Fruit fly (Drosophila melanogaster) whole organism, adult: ENCODE results near the gene CG13108.

Source experiments
- CG11617 ChIP-seq: fragments of 200-800 bp; sonication (Bioruptor generic); optimal IDR thresholded peaks from 2 replicates; lab custom pipeline; 2017; ENCODE audit warnings: mild to moderate bottlenecking, missing biosample characterization, missing genetic modification reagents, missing genetic modification characterization
- CG12768 ChIP-seq: fragments of 200-800 bp; sonication (Bioruptor generic); optimal IDR thresholded peaks from 2 replicates; lab custom pipeline; 2017; ENCODE audit warnings: missing biosample characterization, missing genetic modification characterization, mild to moderate bottlenecking, moderate library complexity, missing genetic modification reagents
- CG14711 ChIP-seq: fragments of 200-800 bp; sonication (Bioruptor generic); optimal IDR thresholded peaks from 2 replicates; lab custom pipeline; 2018; ENCODE audit warnings: missing biosample characterization, mild to moderate bottlenecking, missing genetic modification characterization, moderate library complexity
- CG1620 ChIP-seq: fragments of 200-800 bp; sonication (Bioruptor generic); optimal IDR thresholded peaks from 2 replicates; lab custom pipeline; 2016; ENCODE audit warnings: missing biosample characterization, missing genetic modification characterization
- CG33017 ChIP-seq: fragments of 200-800 bp; sonication (Bioruptor generic); optimal IDR thresholded peaks from 2 replicates; lab custom pipeline; 2018; ENCODE audit warnings: missing biosample characterization, mild to moderate bottlenecking, missing genetic modification characterization, moderate library complexity
- CG5204 ChIP-seq: fragments of 200-800 bp; sonication (Bioruptor generic); optimal IDR thresholded peaks from 2 replicates; lab custom pipeline; 2016; ENCODE audit warnings: missing biosample characterization, missing genetic modification characterization
- CG7045 ChIP-seq: fragments of 200-800 bp; sonication (Bioruptor generic); optimal IDR thresholded peaks from 2 replicates; lab custom pipeline; 2017; ENCODE audit warnings: missing biosample characterization, mild to moderate bottlenecking, missing genetic modification characterization
- CG7101 ChIP-seq: fragments of 200-800 bp; sonication (Bioruptor generic); optimal IDR thresholded peaks from 2 replicates; lab custom pipeline; 2018; ENCODE audit warnings: missing biosample characterization, mild to moderate bottlenecking, missing genetic modification characterization, moderate library complexity
- Clk ChIP-seq: fragments of 200-800 bp; sonication (Bioruptor generic); optimal IDR thresholded peaks from 2 replicates; lab custom pipeline; 2017; ENCODE audit warnings: missing biosample characterization, missing genetic modification characterization
- Crg-1 ChIP-seq: fragments of 200-800 bp; sonication (Bioruptor generic); optimal IDR thresholded peaks from 2 replicates; lab custom pipeline; 2016; ENCODE audit warnings: missing biosample characterization, missing genetic modification characterization
- Hr96 ChIP-seq: fragments of 200-800 bp; sonication (Bioruptor generic); optimal IDR thresholded peaks from 2 replicates; lab custom pipeline; 2016; ENCODE audit warnings: missing biosample characterization, missing genetic modification characterization
- Mnt ChIP-seq: fragments of 200-800 bp; sonication (Bioruptor generic); optimal IDR thresholded peaks from 2 replicates; lab custom pipeline; 2016; ENCODE audit warnings: missing biosample characterization, mild to moderate bottlenecking, missing genetic modification characterization
- bab1 ChIP-seq: fragments of 200-800 bp; sonication (Bioruptor generic); optimal IDR thresholded peaks from 3 replicates; lab custom pipeline; 2019; ENCODE audit warnings: missing biosample characterization, mild to moderate bottlenecking, missing genetic modification characterization, moderate library complexity
- cic ChIP-seq: fragments of 200-800 bp; sonication (Bioruptor generic); optimal IDR thresholded peaks from 2 replicates; lab custom pipeline; 2017; ENCODE audit warnings: missing biosample characterization, mild to moderate bottlenecking, missing genetic modification characterization, moderate library complexity
- cnc ChIP-seq, 2 experiments: fragments of >200 bp; optimal IDR thresholded peaks; 2 replicates each; lab custom pipeline; 2017
- kay ChIP-seq: fragments of 200-800 bp; sonication (Bioruptor generic); peaks from one replicate; lab custom pipeline; 2016; ENCODE audit warnings: missing biosample characterization, missing genetic modification characterization, borderline replicate concordance
- ovo ChIP-seq: fragments of 200-800 bp; sonication (Bioruptor generic); optimal IDR thresholded peaks from 2 replicates; lab custom pipeline; 2016; ENCODE audit warnings: missing biosample characterization, missing genetic modification characterization
- pad ChIP-seq: fragments of 200-800 bp; sonication (Bioruptor generic); optimal IDR thresholded peaks from 3 replicates; lab custom pipeline; 2017; ENCODE audit warnings: missing biosample characterization, missing genetic modification characterization, mild to moderate bottlenecking, moderate library complexity, missing genetic modification reagents
- tj ChIP-seq: fragments of 200-800 bp; sonication (Bioruptor generic); optimal IDR thresholded peaks from 3 replicates; lab custom pipeline; 2017; ENCODE audit warnings: missing biosample characterization, mild to moderate bottlenecking, missing genetic modification characterization, moderate library complexity
- toe ChIP-seq: fragments of 200-800 bp; sonication (Bioruptor generic); optimal IDR thresholded peaks from 2 replicates; lab custom pipeline; 2016; ENCODE audit warnings: missing biosample characterization, missing genetic modification characterization

The CG13108 gene

dm6 chr2L:9127072-9127646 is 36.9 kb upstream of the CG13108 start:
- TF ChIP-seq ovo (GFP tag; lab: Kevin White, UChicago) (no peak), pad (GFP tag; lab: Kevin White, UChicago) (no peak), CG7045 (GFP tag; lab: Kevin White, UChicago) (no peak), CG33017 (no peak), Hr96 (GFP tag; lab: Kevin White, UChicago) (no peak), CG12768 (no peak)

dm6 chr2L:9130934-9131333 is 33.1 kb upstream of the CG13108 start:
- TF ChIP-seq ovo (GFP tag; lab: Kevin White, UChicago) (no peak), pad (GFP tag; lab: Kevin White, UChicago) (no peak), CG7045 (GFP tag; lab: Kevin White, UChicago) (no peak), bab1 (GFP tag; lab: Kevin White, UChicago) (no peak), Mnt (GFP tag; lab: Kevin White, UChicago) (no peak), CG33017 (no peak), kay (GFP tag; lab: Kevin White, UChicago) (no peak), tj (GFP tag; lab: Kevin White, UChicago) (no peak), CG11617 (GFP tag; lab: Kevin White, UChicago) (no peak), CG14711 (no peak), CG7101 (tag; lab: Kevin White, UChicago) (no peak), toe (GFP tag; lab: Kevin White, UChicago) (no peak), CG1620 (no peak), Hr96 (GFP tag; lab: Kevin White, UChicago) (no peak), cnc (optimal IDR thresholded peaks at IDR 0.05; lab: Kevin White, UChicago) (no peak), cic (GFP tag; lab: Kevin White, UChicago) (no peak), CG12768 (no peak)

DNA sequence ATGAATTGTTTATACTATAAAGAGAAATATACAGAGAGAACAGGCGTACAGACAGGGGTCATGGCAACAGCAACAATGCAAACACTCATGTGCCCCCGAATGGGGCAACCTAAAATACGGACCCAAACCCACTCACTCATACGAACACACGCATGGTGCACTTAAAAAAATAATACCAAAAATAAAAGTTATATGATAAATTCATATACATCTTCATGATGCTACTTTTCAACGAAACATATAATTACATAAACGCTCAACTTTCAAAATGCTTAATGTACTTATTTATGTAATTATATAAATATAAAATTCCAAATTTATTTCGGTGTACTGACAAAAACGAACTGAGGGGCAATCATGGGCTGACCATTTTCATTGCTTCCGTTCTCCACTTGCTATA is 30.9 kb upstream of the CG13108 start:
- TF ChIP-seq CG11617 (GFP tag; lab: Kevin White, UChicago) (no peak), CG14711 (peak; percentile 43), CG7101 (tag; lab: Kevin White, UChicago) (peak; percentile 8), CG7045 (GFP tag; lab: Kevin White, UChicago) (no peak)

DNA sequence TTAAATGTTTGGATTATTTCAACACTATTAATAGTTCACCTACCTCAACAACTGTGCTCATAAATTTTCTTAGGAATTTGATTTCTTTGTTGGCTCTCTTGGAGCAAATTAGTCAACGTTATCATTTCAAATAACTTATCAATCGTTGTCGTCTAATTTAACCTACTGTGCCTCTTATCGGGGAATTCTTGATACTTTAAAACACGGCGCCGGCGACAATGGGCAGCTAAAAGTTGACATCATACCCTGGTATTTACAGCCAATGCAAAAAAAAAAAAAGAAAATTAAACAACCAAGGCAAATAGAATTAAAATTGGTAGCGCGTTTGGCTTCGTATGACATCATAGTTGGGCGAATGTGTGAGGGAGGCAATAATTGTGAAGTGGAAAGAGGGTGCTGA is 29.8 kb upstream of the CG13108 start:
- TF ChIP-seq CG5204 (GFP tag; lab: Kevin White, UChicago) (no peak), kay (GFP tag; lab: Kevin White, UChicago) (peak; percentile 49)

DNA sequence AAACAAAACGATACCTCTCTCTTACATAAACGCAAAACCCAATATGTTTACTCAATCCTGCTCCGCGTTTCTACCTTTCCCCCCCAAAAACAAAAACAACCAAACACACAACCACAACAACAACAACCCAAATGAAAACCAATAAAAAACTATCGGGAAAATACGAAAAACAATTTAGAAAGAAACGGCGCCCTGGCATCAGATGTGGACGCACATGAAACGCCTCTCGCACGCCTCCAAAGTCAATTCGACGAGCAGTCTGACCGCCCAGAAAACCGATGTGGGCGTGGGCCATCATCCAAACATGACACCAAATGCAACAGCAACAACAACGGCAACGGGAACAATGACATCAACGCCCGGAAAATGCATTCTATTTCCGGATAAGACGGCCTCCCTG is 29.1 kb upstream of the CG13108 start:
- TF ChIP-seq cic (GFP tag; lab: Kevin White, UChicago) (no peak), CG11617 (GFP tag; lab: Kevin White, UChicago) (no peak), toe (GFP tag; lab: Kevin White, UChicago) (no peak), ovo (GFP tag; lab: Kevin White, UChicago) (no peak), CG33017 (no peak), CG12768 (no peak), CG1620 (no peak), Clk (no peak), Crg-1 (no peak), cnc (optimal IDR thresholded peaks at IDR 0.05; lab: Kevin White, UChicago) (no peak), pad (GFP tag; lab: Kevin White, UChicago) (no peak), bab1 (GFP tag; lab: Kevin White, UChicago) (no peak), CG7101 (tag; lab: Kevin White, UChicago) (no peak), CG5204 (GFP tag; lab: Kevin White, UChicago) (no peak), Mnt (GFP tag; lab: Kevin White, UChicago) (no peak)

DNA sequence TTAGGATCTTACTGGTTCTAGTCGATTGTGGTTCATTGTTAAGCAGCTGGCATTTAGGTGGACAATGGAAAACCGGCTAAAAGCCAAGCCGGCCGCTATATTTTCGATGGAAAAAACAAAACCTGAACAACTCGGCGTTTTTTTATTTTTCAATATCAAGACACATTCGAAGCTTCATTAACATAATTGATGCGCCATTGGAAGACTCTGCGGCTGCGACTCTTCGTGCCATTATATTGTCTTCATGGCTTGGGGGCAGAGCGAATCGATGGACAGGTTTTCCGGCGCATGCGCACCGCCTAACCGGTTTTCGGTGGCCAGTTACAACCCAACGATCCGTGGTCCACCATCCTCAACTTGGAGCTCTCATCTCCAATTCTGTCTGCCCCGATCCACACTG is 27.3 kb upstream of the CG13108 start:
- TF ChIP-seq CG1620 (no peak), bab1 (GFP tag; lab: Kevin White, UChicago) (no peak), CG5204 (GFP tag; lab: Kevin White, UChicago) (no peak), tj (GFP tag; lab: Kevin White, UChicago) (no peak), cic (GFP tag; lab: Kevin White, UChicago) (no peak), CG11617 (GFP tag; lab: Kevin White, UChicago) (no peak), Mnt (GFP tag; lab: Kevin White, UChicago) (no peak), Clk (no peak), Hr96 (GFP tag; lab: Kevin White, UChicago) (no peak), cnc (optimal IDR thresholded peaks at IDR 0.05; lab: Kevin White, UChicago) (no peak), toe (GFP tag; lab: Kevin White, UChicago) (no peak), CG33017 (no peak), CG7101 (tag; lab: Kevin White, UChicago) (no peak), CG14711 (no peak), CG12768 (no peak), CG7045 (GFP tag; lab: Kevin White, UChicago) (no peak), ovo (GFP tag; lab: Kevin White, UChicago) (no peak)

dm6 chr2L:9140945-9141440 is 23.0 kb upstream of the CG13108 start:
- TF ChIP-seq CG12768 (no peak), Crg-1 (no peak), Hr96 (GFP tag; lab: Kevin White, UChicago) (no peak), kay (GFP tag; lab: Kevin White, UChicago) (no peak), cnc (optimal IDR thresholded peaks at IDR 0.05; lab: Kevin White, UChicago) (no peak), CG5204 (GFP tag; lab: Kevin White, UChicago) (no peak), tj (GFP tag; lab: Kevin White, UChicago) (no peak), CG7101 (tag; lab: Kevin White, UChicago) (no peak), CG1620 (no peak), ovo (GFP tag; lab: Kevin White, UChicago) (no peak)
